Fruit fly (Drosophila melanogaster) whole organism, adult: ENCODE results near the gene Claspin.

Source experiments
- CG11617 ChIP-seq: fragments of 200-800 bp; sonication (Bioruptor generic); optimal IDR thresholded peaks from 2 replicates; lab custom pipeline; 2017; ENCODE audit warnings: mild to moderate bottlenecking, missing biosample characterization, missing genetic modification reagents, missing genetic modification characterization
- CG12768 ChIP-seq: fragments of 200-800 bp; sonication (Bioruptor generic); optimal IDR thresholded peaks from 2 replicates; lab custom pipeline; 2017; ENCODE audit warnings: missing biosample characterization, missing genetic modification characterization, mild to moderate bottlenecking, moderate library complexity, missing genetic modification reagents
- CG14711 ChIP-seq: fragments of 200-800 bp; sonication (Bioruptor generic); optimal IDR thresholded peaks from 2 replicates; lab custom pipeline; 2018; ENCODE audit warnings: missing biosample characterization, mild to moderate bottlenecking, missing genetic modification characterization, moderate library complexity
- CG1620 ChIP-seq: fragments of 200-800 bp; sonication (Bioruptor generic); optimal IDR thresholded peaks from 2 replicates; lab custom pipeline; 2016; ENCODE audit warnings: missing biosample characterization, missing genetic modification characterization
- CG33017 ChIP-seq: fragments of 200-800 bp; sonication (Bioruptor generic); optimal IDR thresholded peaks from 2 replicates; lab custom pipeline; 2018; ENCODE audit warnings: missing biosample characterization, mild to moderate bottlenecking, missing genetic modification characterization, moderate library complexity
- CG5204 ChIP-seq: fragments of 200-800 bp; sonication (Bioruptor generic); optimal IDR thresholded peaks from 2 replicates; lab custom pipeline; 2016; ENCODE audit warnings: missing biosample characterization, missing genetic modification characterization
- CG7045 ChIP-seq: fragments of 200-800 bp; sonication (Bioruptor generic); optimal IDR thresholded peaks from 2 replicates; lab custom pipeline; 2017; ENCODE audit warnings: missing biosample characterization, mild to moderate bottlenecking, missing genetic modification characterization
- CG7101 ChIP-seq: fragments of 200-800 bp; sonication (Bioruptor generic); optimal IDR thresholded peaks from 2 replicates; lab custom pipeline; 2018; ENCODE audit warnings: missing biosample characterization, mild to moderate bottlenecking, missing genetic modification characterization, moderate library complexity
- Clk ChIP-seq: fragments of 200-800 bp; sonication (Bioruptor generic); optimal IDR thresholded peaks from 2 replicates; lab custom pipeline; 2017; ENCODE audit warnings: missing biosample characterization, missing genetic modification characterization
- Crg-1 ChIP-seq: fragments of 200-800 bp; sonication (Bioruptor generic); optimal IDR thresholded peaks from 2 replicates; lab custom pipeline; 2016; ENCODE audit warnings: missing biosample characterization, missing genetic modification characterization
- Hr96 ChIP-seq: fragments of 200-800 bp; sonication (Bioruptor generic); optimal IDR thresholded peaks from 2 replicates; lab custom pipeline; 2016; ENCODE audit warnings: missing biosample characterization, missing genetic modification characterization
- Mnt ChIP-seq: fragments of 200-800 bp; sonication (Bioruptor generic); optimal IDR thresholded peaks from 2 replicates; lab custom pipeline; 2016; ENCODE audit warnings: missing biosample characterization, mild to moderate bottlenecking, missing genetic modification characterization
- bab1 ChIP-seq: fragments of 200-800 bp; sonication (Bioruptor generic); optimal IDR thresholded peaks from 3 replicates; lab custom pipeline; 2019; ENCODE audit warnings: missing biosample characterization, mild to moderate bottlenecking, missing genetic modification characterization, moderate library complexity
- cic ChIP-seq: fragments of 200-800 bp; sonication (Bioruptor generic); optimal IDR thresholded peaks from 2 replicates; lab custom pipeline; 2017; ENCODE audit warnings: missing biosample characterization, mild to moderate bottlenecking, missing genetic modification characterization, moderate library complexity
- cnc ChIP-seq, 2 experiments: fragments of >200 bp; optimal IDR thresholded peaks; 2 replicates each; lab custom pipeline; 2017
- kay ChIP-seq: fragments of 200-800 bp; sonication (Bioruptor generic); peaks from one replicate; lab custom pipeline; 2016; ENCODE audit warnings: missing biosample characterization, missing genetic modification characterization, borderline replicate concordance
- ovo ChIP-seq: fragments of 200-800 bp; sonication (Bioruptor generic); optimal IDR thresholded peaks from 2 replicates; lab custom pipeline; 2016; ENCODE audit warnings: missing biosample characterization, missing genetic modification characterization
- pad ChIP-seq: fragments of 200-800 bp; sonication (Bioruptor generic); optimal IDR thresholded peaks from 3 replicates; lab custom pipeline; 2017; ENCODE audit warnings: missing biosample characterization, missing genetic modification characterization, mild to moderate bottlenecking, moderate library complexity, missing genetic modification reagents
- tj ChIP-seq: fragments of 200-800 bp; sonication (Bioruptor generic); optimal IDR thresholded peaks from 3 replicates; lab custom pipeline; 2017; ENCODE audit warnings: missing biosample characterization, mild to moderate bottlenecking, missing genetic modification characterization, moderate library complexity
- toe ChIP-seq: fragments of 200-800 bp; sonication (Bioruptor generic); optimal IDR thresholded peaks from 2 replicates; lab custom pipeline; 2016; ENCODE audit warnings: missing biosample characterization, missing genetic modification characterization

Gene Claspin

DNA sequence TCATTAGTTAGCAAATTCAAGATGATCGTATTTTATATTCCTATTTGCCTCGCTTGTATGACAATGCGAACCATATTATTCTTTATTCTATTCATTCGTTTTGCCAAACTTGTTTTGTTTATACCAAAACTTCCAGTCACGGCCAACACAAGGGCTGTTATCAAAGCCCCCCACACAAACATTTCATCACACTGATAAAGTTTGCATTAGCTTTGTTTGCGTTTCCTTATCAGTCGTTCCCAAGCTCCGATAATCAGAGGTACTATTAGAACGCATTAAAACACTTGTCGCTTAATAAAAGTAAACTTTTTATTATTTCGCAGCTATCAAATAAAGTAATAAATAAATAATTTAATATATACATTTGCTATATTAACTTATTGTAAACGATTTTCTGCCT lies 19.6 kb upstream of the Claspin start:
- TF ChIP-seq cic (peak; percentile 39), CG7101 (tag; lab: Kevin White, UChicago) (peak; percentile 26), CG11617 (GFP tag; lab: Kevin White, UChicago) (peak; percentile 10), CG33017 (tag; lab: Kevin White, UChicago) (peak; percentile 54), Hr96 (no peak), ovo (GFP tag; lab: Kevin White, UChicago) (no peak), Clk (GFP tag; lab: Kevin White, UChicago) (no peak), bab1 (GFP tag; lab: Kevin White, UChicago) (no peak), CG7045 (GFP tag; lab: Kevin White, UChicago) (no peak)

DNA sequence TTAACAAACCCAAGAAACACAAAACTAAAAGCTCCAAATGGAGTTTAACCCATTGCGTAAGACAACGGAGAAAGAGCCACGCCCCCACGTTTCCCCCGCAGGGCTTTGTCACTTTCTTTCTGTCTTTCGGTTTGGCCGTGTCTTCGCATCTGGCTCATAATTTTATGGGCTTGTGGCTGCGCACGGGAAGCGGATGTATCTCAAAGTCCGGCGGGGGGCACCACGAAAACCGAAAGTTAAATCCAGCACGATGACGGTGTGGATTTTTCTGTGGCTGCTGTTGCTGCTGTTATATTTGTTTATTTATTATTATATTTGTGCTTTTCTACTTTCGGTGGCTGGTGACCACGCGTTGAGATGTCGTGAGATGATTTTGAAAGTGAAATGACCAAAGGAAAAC lies 16.5 kb upstream of the Claspin start:
- TF ChIP-seq ovo (GFP tag; lab: Kevin White, UChicago) (no peak), CG33017 (tag; lab: Kevin White, UChicago) (no peak), CG7045 (GFP tag; lab: Kevin White, UChicago) (no peak), CG7101 (tag; lab: Kevin White, UChicago) (no peak), kay (GFP tag; lab: Kevin White, UChicago) (no peak), cnc (optimal IDR thresholded peaks at IDR 0.05; lab: Kevin White, UChicago) (no peak), toe (GFP tag; lab: Kevin White, UChicago) (no peak), CG5204 (no peak), Mnt (GFP tag; lab: Kevin White, UChicago) (no peak), CG12768 (GFP tag; lab: Kevin White, UChicago) (no peak), pad (no peak), Clk (GFP tag; lab: Kevin White, UChicago) (no peak), CG11617 (GFP tag; lab: Kevin White, UChicago) (no peak), CG1620 (GFP tag; lab: Kevin White, UChicago) (no peak), cic (no peak), tj (GFP tag; lab: Kevin White, UChicago) (no peak), CG14711 (tag; lab: Kevin White, UChicago) (no peak)

DNA sequence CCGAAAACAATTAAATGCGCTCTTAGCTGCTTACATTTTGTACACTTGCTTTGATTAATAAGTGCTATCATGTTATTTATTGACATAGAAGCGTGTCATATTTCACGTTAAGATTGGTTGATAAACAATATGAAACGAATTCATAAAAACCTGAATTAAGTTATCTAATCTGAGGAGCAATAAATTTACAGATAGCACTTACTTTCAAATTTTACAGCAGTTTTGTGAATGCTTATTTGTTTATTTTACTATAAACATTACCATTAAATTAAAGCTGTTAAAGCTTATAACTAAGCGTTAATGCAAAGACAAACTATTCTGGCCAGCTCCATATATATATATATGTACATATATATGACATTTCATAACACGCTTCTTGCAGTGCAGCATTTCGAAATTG lies 11.2 kb upstream of the Claspin start:
- TF ChIP-seq CG7045 (GFP tag; lab: Kevin White, UChicago) (no peak), bab1 (GFP tag; lab: Kevin White, UChicago) (no peak), cnc (optimal IDR thresholded peaks at IDR 0.05; lab: Kevin White, UChicago) (no peak), CG5204 (no peak), Clk (GFP tag; lab: Kevin White, UChicago) (no peak), kay (GFP tag; lab: Kevin White, UChicago) (no peak), pad (no peak), tj (GFP tag; lab: Kevin White, UChicago) (no peak)

DNA sequence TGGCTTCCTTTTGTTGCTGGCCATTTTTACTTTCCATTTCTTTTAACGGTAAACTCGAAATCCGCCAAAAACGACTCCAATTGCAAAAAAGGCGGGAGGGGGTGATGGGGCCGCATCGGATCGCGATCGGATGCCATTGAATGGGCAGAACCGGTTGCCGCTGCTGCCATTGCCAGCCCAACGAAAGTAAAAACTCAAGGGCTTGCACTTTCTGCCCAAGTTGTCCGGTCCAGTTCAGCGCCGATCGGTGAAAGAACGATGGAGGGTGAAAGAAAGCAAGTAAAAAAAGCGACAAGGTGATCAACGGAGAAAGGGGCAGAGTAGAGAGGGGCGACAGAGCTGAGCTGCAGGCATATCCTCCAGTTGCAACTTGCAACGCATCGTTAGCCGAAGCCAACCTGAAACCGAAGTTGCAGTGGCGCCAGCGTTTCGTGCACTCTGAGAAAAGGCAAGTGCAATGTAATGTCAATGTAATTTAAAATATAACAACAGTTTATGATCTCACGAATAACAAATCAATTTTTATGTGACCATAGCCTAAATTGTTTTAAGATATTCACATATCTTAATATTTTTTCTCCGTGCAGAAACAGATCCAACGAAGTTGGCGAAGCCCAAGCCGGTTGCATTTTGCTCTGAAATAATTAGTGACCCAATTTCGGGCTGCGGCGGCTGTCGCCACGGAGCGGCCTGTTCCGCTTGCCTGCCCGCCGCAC lies 8.9 kb upstream of the Claspin start:
- TF ChIP-seq Hr96: no peak
- no peak for TF ChIP-seq ovo (GFP tag; lab: Kevin White, UChicago)
- TF ChIP-seq Clk (GFP tag; lab: Kevin White, UChicago): no peak
- TF ChIP-seq CG14711 (tag; lab: Kevin White, UChicago): no peak
- TF ChIP-seq CG7045 (GFP tag; lab: Kevin White, UChicago): no peak
- no peak for TF ChIP-seq pad
- TF ChIP-seq bab1 (GFP tag; lab: Kevin White, UChicago): no peak
- no peak for TF ChIP-seq CG7101 (tag; lab: Kevin White, UChicago)
- TF ChIP-seq CG33017 (tag; lab: Kevin White, UChicago): no peak
- TF ChIP-seq Crg-1: no peak
- no peak for TF ChIP-seq cic
- no peak for TF ChIP-seq cnc (optimal IDR thresholded peaks at IDR 0.05; lab: Kevin White, UChicago)
- no peak for TF ChIP-seq CG1620 (GFP tag; lab: Kevin White, UChicago)
- TF ChIP-seq kay (GFP tag; lab: Kevin White, UChicago): no peak
- no peak for TF ChIP-seq CG5204
- no peak for TF ChIP-seq tj (GFP tag; lab: Kevin White, UChicago)
- TF ChIP-seq toe (GFP tag; lab: Kevin White, UChicago): no peak
- TF ChIP-seq CG12768 (GFP tag; lab: Kevin White, UChicago): no peak

DNA sequence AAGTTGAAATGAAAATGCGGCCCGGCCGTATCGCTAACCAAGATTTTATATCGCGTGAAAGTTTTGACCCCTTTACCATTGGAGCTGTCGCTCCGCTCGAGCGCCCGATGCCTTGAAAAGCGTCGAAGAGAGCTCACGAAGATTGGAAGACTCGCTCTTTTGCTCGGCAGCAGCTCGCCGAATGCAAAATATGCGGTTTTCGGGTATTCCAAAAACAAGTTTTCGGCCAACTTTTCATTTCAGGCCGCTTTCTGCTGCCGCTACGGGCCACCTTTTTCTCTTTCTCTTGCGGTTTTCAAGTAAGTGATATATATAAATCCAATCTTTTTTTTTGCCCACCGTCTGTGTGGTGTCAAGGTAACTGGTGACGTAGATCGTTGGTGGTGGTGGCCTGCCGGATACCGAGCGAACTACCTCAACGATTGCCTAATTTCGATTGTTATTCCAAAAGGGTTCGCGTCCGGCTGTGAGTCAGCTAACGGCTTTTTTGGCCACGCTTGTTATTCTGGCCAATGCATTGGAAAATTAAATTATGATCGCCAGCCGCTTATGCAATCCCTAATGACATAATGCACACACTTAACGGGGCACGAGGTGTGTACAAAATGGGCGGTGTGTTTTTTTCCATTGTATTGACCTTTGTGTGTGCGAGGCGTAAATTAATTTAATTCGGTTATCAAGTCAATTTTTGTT lies 5.4 kb upstream of the Claspin start, which contains the start of gene dyl:
Gene dyl, minus strand, starts transcription at position 28 of the 693 bp plus-strand sequence.
- no peak for TF ChIP-seq Crg-1
- no peak for TF ChIP-seq pad
- no peak for TF ChIP-seq CG12768 (GFP tag; lab: Kevin White, UChicago)
- TF ChIP-seq kay (GFP tag; lab: Kevin White, UChicago): no peak
- no peak for TF ChIP-seq toe (GFP tag; lab: Kevin White, UChicago)

DNA sequence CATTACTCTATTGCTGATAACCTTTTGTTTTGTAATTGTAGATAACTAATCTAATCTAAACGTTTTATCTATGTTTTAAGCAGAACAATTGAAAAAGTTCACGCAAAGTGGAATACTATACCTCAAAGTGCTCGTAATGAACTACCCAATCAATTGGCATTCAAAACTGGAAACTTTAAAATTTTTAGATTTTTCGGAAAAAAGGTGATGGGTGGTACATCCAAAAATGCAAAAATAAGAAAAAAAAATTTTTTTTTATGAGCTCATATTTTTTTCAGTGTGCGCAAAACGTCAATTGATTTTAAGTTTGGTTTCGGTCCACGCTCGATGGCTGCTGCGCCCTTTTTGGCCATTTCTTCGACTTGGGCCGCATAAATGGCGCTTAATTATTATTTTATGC lies 2.7 kb upstream of the Claspin start:
- TF ChIP-seq CG33017 (tag; lab: Kevin White, UChicago) (no peak), pad (no peak), tj (GFP tag; lab: Kevin White, UChicago) (no peak), Mnt (GFP tag; lab: Kevin White, UChicago) (no peak), Crg-1 (no peak)
